Fruit fly (Drosophila melanogaster) whole organism, prepupa: ENCODE results near the gene CkIalpha.

Experiments used
- Blimp-1 ChIP-seq: fragments of 200-800 bp; sonication (Bioruptor generic); optimal IDR thresholded peaks from 3 replicates; lab custom pipeline; 2017; ENCODE audit warnings: missing biosample characterization, missing genetic modification characterization, mild to moderate bottlenecking, moderate library complexity, missing genetic modification reagents
- CG10631 ChIP-seq: fragments of 200-800 bp; sonication (Bioruptor generic); optimal IDR thresholded peaks from 2 replicates; lab custom pipeline; 2016; ENCODE audit warnings: missing biosample characterization, missing genetic modification characterization
- CG10669 ChIP-seq: fragments of 200-800 bp; sonication (Bioruptor generic); optimal IDR thresholded peaks from 3 replicates; lab custom pipeline; 2018; ENCODE audit warnings: missing biosample characterization, mild to moderate bottlenecking, missing genetic modification characterization, moderate library complexity
- CG11294 ChIP-seq: fragments of 200-800 bp; sonication (Bioruptor generic); IDR thresholded peaks from 2 replicates; pipeline ENCODE4 v1.3.6; 2022; ENCODE audit warnings: missing biosample characterization, missing genetic modification characterization
- CG11762 ChIP-seq: fragments of 200-800 bp; sonication (Bioruptor generic); optimal IDR thresholded peaks from 3 replicates; lab custom pipeline; 2016; ENCODE audit warnings: missing biosample characterization, missing genetic modification characterization; ENCODE audit not compliant: insufficient read depth
- CG11902 ChIP-seq: fragments of 200-800 bp; sonication (Bioruptor generic); optimal IDR thresholded peaks from 3 replicates; lab custom pipeline; 2016; ENCODE audit warnings: missing biosample characterization, missing genetic modification characterization
- CG1621 ChIP-seq: fragments of 200-800 bp; sonication (Bioruptor generic); optimal IDR thresholded peaks from 3 replicates; lab custom pipeline; 2018; ENCODE audit warnings: missing biosample characterization, mild to moderate bottlenecking, missing genetic modification characterization
- CG16779 ChIP-seq: fragments of 200-800 bp; sonication (Bioruptor generic); optimal IDR thresholded peaks from 3 replicates; lab custom pipeline; 2017; ENCODE audit warnings: missing biosample characterization, mild to moderate bottlenecking, missing genetic modification characterization
- CG3032 ChIP-seq: fragments of 200-800 bp; optimal IDR thresholded peaks from 2 replicates; lab custom pipeline; 2019; ENCODE audit warnings: missing biosample characterization, mild to moderate bottlenecking, missing genetic modification characterization, moderate library complexity
- CG32006 ChIP-seq: fragments of 200-800 bp; sonication (Bioruptor generic); optimal IDR thresholded peaks from 3 replicates; lab custom pipeline; 2017; ENCODE audit warnings: missing biosample characterization, mild to moderate bottlenecking, missing genetic modification characterization
- CG34406 ChIP-seq: fragments of 200-800 bp; sonication (Bioruptor generic); optimal IDR thresholded peaks from 3 replicates; lab custom pipeline; 2016; ENCODE audit warnings: missing biosample characterization, missing genetic modification characterization
- CG3919 ChIP-seq: fragments of 200-800 bp; sonication (Bioruptor generic); optimal IDR thresholded peaks from 3 replicates; lab custom pipeline; 2016; ENCODE audit warnings: missing biosample characterization, missing genetic modification characterization
- CG4318 ChIP-seq: fragments of 200-800 bp; sonication (Bioruptor generic); optimal IDR thresholded peaks from 3 replicates; lab custom pipeline; 2017; ENCODE audit warnings: missing biosample characterization, mild to moderate bottlenecking, missing genetic modification characterization
- CG6276 ChIP-seq: fragments of 200-800 bp; sonication (Bioruptor generic); optimal IDR thresholded peaks from 2 replicates; lab custom pipeline; 2017; ENCODE audit warnings: missing biosample characterization, mild to moderate bottlenecking, missing genetic modification characterization
- CG6808 ChIP-seq: fragments of 200-800 bp; sonication (Bioruptor generic); optimal IDR thresholded peaks from 3 replicates; lab custom pipeline; 2017; ENCODE audit warnings: missing biosample characterization, missing genetic modification characterization, mild to moderate bottlenecking, moderate library complexity, missing genetic modification reagents
- CG6854 ChIP-seq: fragments of 200-800 bp; sonication (Bioruptor generic); optimal IDR thresholded peaks from 2 replicates; lab custom pipeline; 2017; ENCODE audit warnings: missing biosample characterization, mild to moderate bottlenecking, missing genetic modification characterization
- CG7368 ChIP-seq: fragments of 200-800 bp; sonication (Bioruptor generic); optimal IDR thresholded peaks from 3 replicates; lab custom pipeline; 2016; ENCODE audit warnings: missing biosample characterization, missing genetic modification characterization
- CG8319 ChIP-seq: fragments of 200-800 bp; sonication (Bioruptor generic); optimal IDR thresholded peaks from 3 replicates; lab custom pipeline; 2016; ENCODE audit warnings: missing biosample characterization, missing genetic modification characterization
- CG9139 ChIP-seq: fragments of 200-800 bp; sonication (Bioruptor generic); optimal IDR thresholded peaks from 3 replicates; lab custom pipeline; 2017; ENCODE audit warnings: missing biosample characterization, mild to moderate bottlenecking, missing genetic modification characterization
- Eip75B ChIP-seq: fragments of 200-800 bp; sonication (Bioruptor generic); optimal IDR thresholded peaks from 3 replicates; lab custom pipeline; 2016; ENCODE audit warnings: missing biosample characterization, missing genetic modification characterization
- Eip78C ChIP-seq: fragments of 200-800 bp; sonication (Bioruptor generic); peaks from one replicate; lab custom pipeline; 2016; ENCODE audit warnings: missing biosample characterization, missing genetic modification characterization
- Eip93F ChIP-seq: fragments of 200-800 bp; sonication (Bioruptor generic); optimal IDR thresholded peaks from 2 replicates; lab custom pipeline; 2016; ENCODE audit warnings: missing biosample characterization, mild to moderate bottlenecking, missing genetic modification characterization
- Ets21C ChIP-seq: fragments of 200-800 bp; sonication (Bioruptor generic); optimal IDR thresholded peaks from 3 replicates; lab custom pipeline; 2016; ENCODE audit warnings: missing biosample characterization, missing genetic modification characterization
- Ets96B ChIP-seq: fragments of 200-800 bp; optimal IDR thresholded peaks from 2 replicates; lab custom pipeline; 2019; ENCODE audit warnings: missing biosample characterization, mild to moderate bottlenecking, missing genetic modification characterization, moderate library complexity
- Gug ChIP-seq: fragments of 200-800 bp; sonication (Bioruptor generic); IDR thresholded peaks from 2 replicates; pipeline ENCODE4 v1.3.6; 2022; ENCODE audit warnings: missing biosample characterization, missing genetic modification characterization
- Hr39 ChIP-seq: fragments of 200-800 bp; sonication (Bioruptor generic); optimal IDR thresholded peaks from 2 replicates; lab custom pipeline; 2016; ENCODE audit warnings: missing biosample characterization, missing genetic modification characterization
- Hr4 ChIP-seq: fragments of 200-800 bp; sonication (Bioruptor generic); optimal IDR thresholded peaks from 3 replicates; lab custom pipeline; 2016; ENCODE audit warnings: missing biosample characterization, missing genetic modification characterization
- Met ChIP-seq: fragments of 200-800 bp; sonication (Bioruptor generic); optimal IDR thresholded peaks from 3 replicates; lab custom pipeline; 2016; ENCODE audit warnings: missing biosample characterization, missing genetic modification characterization
- OdsH ChIP-seq: fragments of 200-800 bp; sonication (Bioruptor generic); optimal IDR thresholded peaks from 3 replicates; lab custom pipeline; 2016; ENCODE audit warnings: missing biosample characterization, missing genetic modification characterization
- Smox ChIP-seq: fragments of 200-800 bp; sonication (Bioruptor generic); optimal IDR thresholded peaks from 3 replicates; lab custom pipeline; 2016; ENCODE audit warnings: missing biosample characterization, missing genetic modification characterization
- Sox14 ChIP-seq: fragments of 200-800 bp; sonication (Bioruptor generic); optimal IDR thresholded peaks from 3 replicates; lab custom pipeline; 2016; ENCODE audit warnings: missing biosample characterization, missing genetic modification characterization
- Sox15 ChIP-seq: fragments of 200-800 bp; sonication (Bioruptor generic); optimal IDR thresholded peaks from 3 replicates; lab custom pipeline; 2016; ENCODE audit warnings: missing biosample characterization, missing genetic modification characterization
- achi ChIP-seq: fragments of 200-800 bp; sonication (Bioruptor generic); optimal IDR thresholded peaks from 3 replicates; lab custom pipeline; 2016; ENCODE audit warnings: missing biosample characterization, missing genetic modification characterization
- acj6 ChIP-seq: fragments of 200-800 bp; sonication (Bioruptor generic); optimal IDR thresholded peaks from 3 replicates; lab custom pipeline; 2016; ENCODE audit warnings: missing biosample characterization, missing genetic modification characterization
- cyc ChIP-seq: fragments of 200-800 bp; sonication (Bioruptor generic); optimal IDR thresholded peaks from 3 replicates; lab custom pipeline; 2016; ENCODE audit warnings: missing biosample characterization, missing genetic modification characterization
- dac ChIP-seq: fragments of 200-800 bp; sonication (Bioruptor generic); optimal IDR thresholded peaks from 2 replicates; lab custom pipeline; 2017; ENCODE audit warnings: missing biosample characterization, mild to moderate bottlenecking, missing genetic modification characterization
- eg ChIP-seq: fragments of 200-800 bp; sonication (Bioruptor generic); IDR thresholded peaks from 3 replicates; pipeline ENCODE4 v1.3.6; 2022; ENCODE audit warnings: missing biosample characterization, missing genetic modification characterization
- esn ChIP-seq: fragments of 200-800 bp; sonication (Bioruptor generic); optimal IDR thresholded peaks from 2 replicates; lab custom pipeline; 2016; ENCODE audit warnings: missing biosample characterization, mild to moderate bottlenecking, missing genetic modification characterization, moderate library complexity
- fd59A ChIP-seq: fragments of 200-800 bp; sonication (Bioruptor generic); optimal IDR thresholded peaks from 2 replicates; lab custom pipeline; 2017; ENCODE audit warnings: missing biosample characterization, mild to moderate bottlenecking, missing genetic modification characterization, missing genetic modification reagents
- fd85E ChIP-seq: fragments of 200-800 bp; sonication (Bioruptor generic); optimal IDR thresholded peaks from 3 replicates; lab custom pipeline; 2016; ENCODE audit warnings: missing biosample characterization, missing genetic modification characterization
- fkh ChIP-seq: fragments of 200-800 bp; sonication (Bioruptor generic); optimal IDR thresholded peaks from 3 replicates; lab custom pipeline; 2017; ENCODE audit warnings: missing biosample characterization, mild to moderate bottlenecking, missing genetic modification characterization, moderate library complexity
- net ChIP-seq: fragments of 200-800 bp; sonication (Bioruptor generic); optimal IDR thresholded peaks from 3 replicates; lab custom pipeline; 2016; ENCODE audit warnings: missing biosample characterization, missing genetic modification characterization
- spab ChIP-seq: fragments of 200-800 bp; sonication (Bioruptor generic); optimal IDR thresholded peaks from 2 replicates; lab custom pipeline; 2017; ENCODE audit warnings: missing biosample characterization, mild to moderate bottlenecking, missing genetic modification characterization, missing genetic modification reagents
- svp ChIP-seq: fragments of 200-800 bp; sonication (Bioruptor generic); peaks from one replicate; lab custom pipeline; 2016; ENCODE audit warnings: missing biosample characterization, missing genetic modification characterization
- topi ChIP-seq: fragments of 200-800 bp; sonication (Bioruptor generic); optimal IDR thresholded peaks from 3 replicates; lab custom pipeline; 2016; ENCODE audit warnings: missing biosample characterization, missing genetic modification characterization
- vri ChIP-seq: fragments of 200-800 bp; sonication (Bioruptor generic); optimal IDR thresholded peaks from 3 replicates; lab custom pipeline; 2016; ENCODE audit warnings: missing biosample characterization, mild to moderate bottlenecking, missing genetic modification characterization

CkIalpha gene

dm6 chrX:12666471-12666884, 13.1 kb downstream of the CkIalpha start (continued):
- peak; percentile 78 for TF ChIP-seq Hr39 (GFP tag; lab: Kevin White, UChicago)
- peak; percentile 85 for TF ChIP-seq CG3919
- peak; percentile 87 for TF ChIP-seq CG3032
- peak; percentile 67 for TF ChIP-seq Sox15 (GFP tag; lab: Kevin White, UChicago)
- TF ChIP-seq vri (GFP tag; lab: Kevin White, UChicago), result peak; percentile 81
- TF ChIP-seq CG6808, result peak; percentile 70
- peak; percentile 50 for TF ChIP-seq CG9139 (GFP tag; lab: Kevin White, UChicago)
- TF ChIP-seq OdsH (GFP tag; lab: Kevin White, UChicago), result peak; percentile 85
- TF ChIP-seq CG10631 (GFP tag; lab: Kevin White, UChicago), result peak; percentile 91
- peak; percentile 87 for TF ChIP-seq eg (GFP tag; lab: Robert Waterston, UW)
- TF ChIP-seq cyc, result peak; percentile 91
- TF ChIP-seq CG6854, result peak; percentile 77
- peak; percentile 91 for TF ChIP-seq Smox
- peak; percentile 93 for TF ChIP-seq Met
- peak; percentile 96 for TF ChIP-seq svp (GFP tag; lab: Kevin White, UChicago)
- peak; percentile 70 for TF ChIP-seq Ets21C (GFP tag; lab: Kevin White, UChicago)
- TF ChIP-seq CG1621 (tag; lab: Kevin White, UChicago), result peak; percentile 66
- peak; percentile 64 for TF ChIP-seq CG8319 (GFP tag; lab: Kevin White, UChicago)
- TF ChIP-seq CG10669 (GFP tag; lab: Kevin White, UChicago), result peak; percentile 80
- peak; percentile 76 for TF ChIP-seq Blimp-1
- TF ChIP-seq fkh, result peak; percentile 86
- TF ChIP-seq CG11902, result peak; percentile 68
- TF ChIP-seq net, result peak; percentile 74
- peak; percentile 66 for TF ChIP-seq fd59A
- peak; percentile 78 for TF ChIP-seq acj6 (GFP tag; lab: Kevin White, UChicago)
- peak; percentile 63 for TF ChIP-seq Hr4 (GFP tag; lab: Kevin White, UChicago)
- peak; percentile 93 for TF ChIP-seq topi (GFP tag; lab: Kevin White, UChicago)
- peak; percentile 46 for TF ChIP-seq CG6276 (GFP tag; lab: Kevin White, UChicago)
- peak; percentile 61 for TF ChIP-seq CG11762
- no peak for TF ChIP-seq dac (GFP tag; lab: Kevin White, UChicago)
- peak; percentile 72 for TF ChIP-seq CG32006
- peak; percentile 58 for TF ChIP-seq Eip93F
- TF ChIP-seq Eip75B (GFP tag; lab: Kevin White, UChicago), result peak; percentile 83
- TF ChIP-seq achi (GFP tag; lab: Kevin White, UChicago), result peak; percentile 85
- peak; percentile 93 for TF ChIP-seq CG34406 (GFP tag; lab: Kevin White, UChicago)

- no peak for TF ChIP-seq cyc
- TF ChIP-seq Smox, result no peak
- TF ChIP-seq Hr4 (GFP tag; lab: Kevin White, UChicago), result no peak
- no peak for TF ChIP-seq CG11762
- TF ChIP-seq Eip75B (GFP tag; lab: Kevin White, UChicago), result no peak
- TF ChIP-seq fkh, result no peak
- TF ChIP-seq spab (GFP tag; lab: Kevin White, UChicago), result no peak
- no peak for TF ChIP-seq CG11902
- no peak for TF ChIP-seq fd85E (GFP tag; lab: Kevin White, UChicago)
- no peak for TF ChIP-seq Sox14 (GFP tag; lab: Kevin White, UChicago)
- no peak for TF ChIP-seq CG34406 (GFP tag; lab: Kevin White, UChicago)
- no peak for TF ChIP-seq Eip78C
Observed at dm6 chrX:12667008-12667407, 13.6 kb downstream of the CkIalpha start.

dm6 chrX:12667600-12668250, 14.3 kb downstream of the CkIalpha start:
- TF ChIP-seq Sox14 (GFP tag; lab: Kevin White, UChicago) (no peak), Eip75B (GFP tag; lab: Kevin White, UChicago) (no peak), CG11902 (no peak), CG3032 (no peak), OdsH (GFP tag; lab: Kevin White, UChicago) (no peak), CG4318 (no peak), CG7368 (GFP tag; lab: Kevin White, UChicago) (no peak), CG34406 (GFP tag; lab: Kevin White, UChicago) (no peak), net (no peak), CG6276 (GFP tag; lab: Kevin White, UChicago) (no peak), fd85E (GFP tag; lab: Kevin White, UChicago) (no peak), svp (GFP tag; lab: Kevin White, UChicago) (peak; percentile 89), CG9139 (GFP tag; lab: Kevin White, UChicago) (no peak), CG11294 (GFP tag; lab: Robert Waterston, UW) (no peak), Sox15 (GFP tag; lab: Kevin White, UChicago) (no peak), Gug (no peak), Eip78C (peak; percentile 58), CG10631 (GFP tag; lab: Kevin White, UChicago) (no peak), CG3919 (no peak), CG1621 (tag; lab: Kevin White, UChicago) (no peak), CG10669 (GFP tag; lab: Kevin White, UChicago) (no peak), CG16779 (tag; lab: Kevin White, UChicago) (no peak), esn (GFP tag; lab: Kevin White, UChicago) (no peak), Ets96B (no peak)
